Fruit fly (Drosophila melanogaster) whole organism, adult: ENCODE data around the gene P5cr.

ENCODE experiments used
- CG33017 ChIP-seq: fragments of 200-800 bp; sonication (Bioruptor generic); optimal IDR thresholded peaks from 2 replicates; lab custom pipeline; 2018; ENCODE audit warnings: missing biosample characterization, mild to moderate bottlenecking, missing genetic modification characterization, moderate library complexity
- CG7045 ChIP-seq: fragments of 200-800 bp; sonication (Bioruptor generic); optimal IDR thresholded peaks from 2 replicates; lab custom pipeline; 2017; ENCODE audit warnings: missing biosample characterization, mild to moderate bottlenecking, missing genetic modification characterization
- Clk ChIP-seq: fragments of 200-800 bp; sonication (Bioruptor generic); optimal IDR thresholded peaks from 2 replicates; lab custom pipeline; 2017; ENCODE audit warnings: missing biosample characterization, missing genetic modification characterization
- bab1 ChIP-seq: fragments of 200-800 bp; sonication (Bioruptor generic); optimal IDR thresholded peaks from 3 replicates; lab custom pipeline; 2019; ENCODE audit warnings: missing biosample characterization, mild to moderate bottlenecking, missing genetic modification characterization, moderate library complexity
- kay ChIP-seq: fragments of 200-800 bp; sonication (Bioruptor generic); peaks from one replicate; lab custom pipeline; 2016; ENCODE audit warnings: missing biosample characterization, missing genetic modification characterization, borderline replicate concordance
- pad ChIP-seq: fragments of 200-800 bp; sonication (Bioruptor generic); optimal IDR thresholded peaks from 3 replicates; lab custom pipeline; 2017; ENCODE audit warnings: missing biosample characterization, missing genetic modification characterization, mild to moderate bottlenecking, moderate library complexity, missing genetic modification reagents
- toe ChIP-seq: fragments of 200-800 bp; sonication (Bioruptor generic); optimal IDR thresholded peaks from 2 replicates; lab custom pipeline; 2016; ENCODE audit warnings: missing biosample characterization, missing genetic modification characterization

dm6 chr3R:18995556-18996272, 33.0 kb upstream of the P5cr start:
- TF ChIP-seq CG33017 (tag; lab: Kevin White, UChicago) (no peak), pad (GFP tag; lab: Kevin White, UChicago) (no peak), Clk (GFP tag; lab: Kevin White, UChicago) (no peak), bab1 (GFP tag; lab: Kevin White, UChicago) (no peak), kay (GFP tag; lab: Kevin White, UChicago) (peak; percentile 18), CG7045 (GFP tag; lab: Kevin White, UChicago) (no peak), toe (GFP tag; lab: Kevin White, UChicago) (no peak)
